Worm (Caenorhabditis elegans): ENCODE data around the gene Y110A2AL.6.

DNA sequence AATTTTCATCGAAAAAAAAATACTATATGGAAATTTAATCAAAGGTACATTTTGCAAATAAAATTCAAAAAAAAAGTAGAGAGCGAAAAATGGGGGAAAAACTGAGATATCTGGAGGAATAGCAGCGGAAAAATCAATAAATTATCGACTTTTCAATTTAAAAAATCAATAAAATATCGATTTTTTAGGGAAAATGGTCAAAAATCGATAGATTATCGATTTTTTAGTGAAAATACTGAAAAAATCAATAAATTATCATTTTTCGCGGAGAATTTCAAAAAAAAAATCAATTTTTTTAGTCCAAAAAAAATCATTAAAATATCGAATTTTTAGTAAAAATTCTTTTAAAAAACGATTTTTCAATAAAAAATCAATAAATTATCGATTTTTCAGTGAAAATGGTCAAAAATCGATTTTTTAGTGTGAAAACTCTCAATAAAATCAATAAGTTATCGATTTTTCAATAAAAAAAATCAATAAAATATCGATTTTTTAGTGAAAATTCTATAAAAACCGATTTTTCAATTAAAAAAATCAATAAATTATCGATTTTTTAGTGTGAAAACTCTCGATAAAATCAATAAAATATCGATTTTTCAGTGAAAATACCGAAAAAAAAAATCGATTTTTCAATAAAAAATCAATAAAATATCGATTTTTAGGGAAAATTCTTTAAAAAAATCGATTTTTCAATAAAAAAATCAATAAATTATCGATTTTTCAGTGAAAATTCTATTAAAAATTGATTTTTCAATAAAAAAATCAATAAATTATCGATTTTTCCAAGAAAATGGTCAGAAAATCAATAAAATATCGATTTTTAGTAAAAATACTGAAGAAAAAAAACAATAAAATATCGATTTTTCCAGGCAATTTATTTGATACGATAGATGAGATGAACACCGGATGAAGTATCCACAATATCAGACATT is 44.4 kb upstream of the Y110A2AL.6 start:
- TF ChIP-seq snpc-1.3 (tag; optimal IDR thresholded peaks at IDR 0.05; ENCODE audit: insufficient read depth), result no peak
- no peak for TF ChIP-seq lin-26 (GFP tag; IDR thresholded peaks at IDR 0.05)
- TF ChIP-seq snpc-4 (GFP tag; optimal IDR thresholded peaks at IDR 0.05), result no peak
- TF ChIP-seq snpc-4 (tag; optimal IDR thresholded peaks at IDR 0.05), result no peak
- no peak for TF ChIP-seq tlf-1 (GFP tag; optimal IDR thresholded peaks at IDR 0.05)
- TF ChIP-seq K11D2.4 (GFP tag; IDR thresholded peaks at IDR 0.05), result no peak
- TF ChIP-seq sptf-2 (GFP tag; optimal IDR thresholded peaks at IDR 0.05), result no peak
- no peak for TF ChIP-seq hrde-1 (tag; optimal IDR thresholded peaks at IDR 0.05; ENCODE audit: borderline replicate concordance)
- TF ChIP-seq F55B11.4 (tag; optimal IDR thresholded peaks at IDR 0.05; ENCODE audit: borderline replicate concordance, insufficient read depth), result no peak
- no peak for TF ChIP-seq unc-62 (GFP tag; optimal IDR thresholded peaks at IDR 0.05)
- no peak for TF ChIP-seq T26A5.8 (tag; optimal IDR thresholded peaks at IDR 0.05)
- no peak for TF ChIP-seq let-526 (GFP tag; IDR thresholded peaks at IDR 0.05)
